Worm (Caenorhabditis elegans) whole organism, young adult: ENCODE results near the gene R07E5.6.

ENCODE experiments used
- B0261.1 ChIP-seq: sonication (generic microtip); optimal IDR thresholded peaks from 2 replicates; lab custom pipeline; 2016; ENCODE audit warnings: mild to moderate bottlenecking, missing genetic modification characterization, moderate library complexity, missing compliant biosample characterization
- C06A6.2 ChIP-seq: fragments of 200-800 bp; sonication (Bioruptor generic); conservative IDR thresholded peaks from 2 replicates; pipeline ENCODE4 v1.3.6; 2022; ENCODE audit warnings: missing genetic modification characterization, missing compliant biosample characterization
- F10E7.11 ChIP-seq: sonication (generic microtip); optimal IDR thresholded peaks from 2 replicates; lab custom pipeline; 2017; ENCODE audit warnings: mild to moderate bottlenecking, missing genetic modification characterization, moderate library complexity, missing compliant biosample characterization
- F22D6.2 ChIP-seq: sonication (generic microtip); optimal IDR thresholded peaks from 2 replicates; lab custom pipeline; 2016; ENCODE audit warnings: mild to moderate bottlenecking, missing genetic modification characterization, missing compliant biosample characterization
- F23B12.7 ChIP-seq: sonication (generic microtip); optimal IDR thresholded peaks from 2 replicates; lab custom pipeline; 2017; ENCODE audit warnings: missing genetic modification characterization, mild to moderate bottlenecking, missing compliant biosample characterization, antibody characterized with exemption, moderate library complexity; ENCODE audit not compliant: insufficient read depth
- F55B11.4 ChIP-seq: sonication (generic microtip); optimal IDR thresholded peaks from 2 replicates; lab custom pipeline; 2016; ENCODE audit warnings: missing compliant biosample characterization, missing genetic modification characterization, borderline replicate concordance; ENCODE audit not compliant: insufficient read depth
- K12H6.12 ChIP-seq: fragments of 200-800 bp; sonication (Bioruptor generic); optimal IDR thresholded peaks from 2 replicates; lab custom pipeline; 2018; ENCODE audit warnings: mild to moderate bottlenecking, missing genetic modification characterization, missing compliant biosample characterization
- T07F8.4 ChIP-seq: sonication (generic microtip); optimal IDR thresholded peaks from 2 replicates; lab custom pipeline; 2016; ENCODE audit warnings: mild to moderate bottlenecking, missing genetic modification characterization, moderate library complexity, missing compliant biosample characterization
- Y53F4B.3 ChIP-seq: fragments of 200-800 bp; sonication (Bioruptor generic); IDR thresholded peaks from 2 replicates; pipeline ENCODE4 v1.3.6; 2022; ENCODE audit warnings: missing genetic modification reagents, missing genetic modification characterization, missing compliant biosample characterization
- Y53G8AR.9 ChIP-seq: fragments of 200-800 bp; sonication (Bioruptor generic); conservative IDR thresholded peaks from 2 replicates; pipeline ENCODE4 v1.3.6; 2022; ENCODE audit warnings: missing genetic modification reagents, missing genetic modification characterization, missing compliant biosample characterization
- Y56A3A.18 ChIP-seq: fragments of 200-800 bp; sonication (Bioruptor generic); IDR thresholded peaks from 2 replicates; pipeline ENCODE4 v1.3.6; 2022; ENCODE audit warnings: missing genetic modification reagents, missing genetic modification characterization, missing compliant biosample characterization
- Y67H2A.10 ChIP-seq: fragments of 200-800 bp; sonication (Bioruptor generic); conservative IDR thresholded peaks from 2 replicates; pipeline ENCODE4 v1.3.6; 2022; ENCODE audit warnings: missing genetic modification reagents, missing genetic modification characterization, missing compliant biosample characterization
- ZK185.1 ChIP-seq: sonication (generic microtip); optimal IDR thresholded peaks from 2 replicates; lab custom pipeline; 2016; ENCODE audit warnings: mild to moderate bottlenecking, missing genetic modification characterization, missing compliant biosample characterization; ENCODE audit not compliant: poor library complexity, severe bottlenecking
- akir-1 ChIP-seq: fragments of 200-800 bp; sonication (Bioruptor generic); optimal IDR thresholded peaks from 2 replicates; lab custom pipeline; 2018; ENCODE audit warnings: mild to moderate bottlenecking, missing genetic modification characterization, moderate library complexity, missing compliant biosample characterization
- atf-7 ChIP-seq: sonication (generic microtip); optimal IDR thresholded peaks from 2 replicates; lab custom pipeline; 2017; ENCODE audit warnings: mild to moderate bottlenecking, missing genetic modification characterization, missing compliant biosample characterization
- attf-3 ChIP-seq: fragments of 200-800 bp; sonication (Bioruptor generic); conservative IDR thresholded peaks from 2 replicates; pipeline ENCODE4 v1.3.6; 2022; ENCODE audit warnings: missing genetic modification reagents, missing genetic modification characterization, missing compliant biosample characterization
- attf-5 ChIP-seq: fragments of 200-800 bp; sonication (Bioruptor generic); optimal IDR thresholded peaks from 2 replicates; lab custom pipeline; 2018; ENCODE audit warnings: mild to moderate bottlenecking, missing genetic modification characterization, missing compliant biosample characterization
- ccch-3 ChIP-seq: fragments of 200-800 bp; sonication (Bioruptor generic); optimal IDR thresholded peaks from 2 replicates; lab custom pipeline; 2018; ENCODE audit warnings: mild to moderate bottlenecking, missing genetic modification characterization, missing compliant biosample characterization
- ceh-58 ChIP-seq: fragments of 200-800 bp; sonication (Bioruptor generic); IDR thresholded peaks from 2 replicates; pipeline ENCODE4 v1.3.6; 2022; ENCODE audit warnings: missing genetic modification characterization, missing compliant biosample characterization
- chd-7 ChIP-seq: sonication (generic microtip); optimal IDR thresholded peaks from 2 replicates; lab custom pipeline; 2016; ENCODE audit warnings: mild to moderate bottlenecking, missing genetic modification characterization, moderate library complexity, missing compliant biosample characterization
- die-1 ChIP-seq: sonication (generic microtip); optimal IDR thresholded peaks from 2 replicates; lab custom pipeline; 2016; ENCODE audit warnings: missing genotype, mild to moderate bottlenecking, missing genetic modification characterization, missing compliant biosample characterization
- dox-1 ChIP-seq: fragments of 200-800 bp; sonication (Bioruptor generic); IDR thresholded peaks from 2 replicates; pipeline ENCODE4 v1.3.6; 2022; ENCODE audit warnings: missing genetic modification reagents, missing genetic modification characterization, missing compliant biosample characterization
- dpff-1 ChIP-seq: sonication (generic microtip); optimal IDR thresholded peaks from 2 replicates; lab custom pipeline; 2017; ENCODE audit warnings: mild to moderate bottlenecking, missing genetic modification characterization, missing compliant biosample characterization
- dpl-1 ChIP-seq: fragments of 150-350 bp; optimal IDR thresholded peaks from 2 replicates; lab custom pipeline; 2014; ENCODE audit warnings: missing biosample characterization, missing genetic modification reagents, missing genetic modification characterization
- egl-44 ChIP-seq: fragments of 200-800 bp; sonication (Bioruptor generic); IDR thresholded peaks from 2 replicates; pipeline ENCODE4 v1.3.6; 2022; ENCODE audit warnings: missing genetic modification reagents, missing genetic modification characterization, missing compliant biosample characterization
- him-1 ChIP-seq: sonication (generic microtip); optimal IDR thresholded peaks from 2 replicates; lab custom pipeline; 2016; ENCODE audit warnings: missing genotype, missing genetic modification reagents, missing genetic modification characterization, missing compliant biosample characterization
- lag-1 ChIP-seq: fragments of 200-800 bp; sonication (Bioruptor generic); IDR thresholded peaks from 2 replicates; pipeline ENCODE4 v1.3.6; 2022; ENCODE audit warnings: missing genetic modification reagents, missing genetic modification characterization, missing compliant biosample characterization
- lin-26 ChIP-seq: fragments of 200-800 bp; sonication (Bioruptor generic); IDR thresholded peaks from 2 replicates; pipeline ENCODE4 v1.3.6; 2022; ENCODE audit warnings: missing genetic modification reagents, missing genetic modification characterization, missing compliant biosample characterization
- lin-35 ChIP-seq, 3 experiments: fragments of 150-350 bp in 2 of 3; sonication (generic microtip) in 1 of 3; optimal IDR thresholded peaks; 2 replicates each; lab custom pipeline; 2014 to 2018; ENCODE audit warnings: missing biosample characterization in 3 of 3, missing genetic modification characterization in 3 of 3, missing genetic modification reagents in 3 of 3
- madf-10 ChIP-seq: sonication (generic microtip); optimal IDR thresholded peaks from 2 replicates; lab custom pipeline; 2016; ENCODE audit warnings: mild to moderate bottlenecking, missing genetic modification characterization, missing compliant biosample characterization
- madf-6 ChIP-seq: fragments of 200-800 bp; sonication (Bioruptor generic); IDR thresholded peaks from 2 replicates; pipeline ENCODE4 v1.3.6; 2022; ENCODE audit warnings: missing genetic modification reagents, missing genetic modification characterization, missing compliant biosample characterization
- madf-8 ChIP-seq: fragments of 200-800 bp; sonication (Bioruptor generic); conservative IDR thresholded peaks from 2 replicates; pipeline ENCODE4 v1.3.6; 2022; ENCODE audit warnings: missing genetic modification reagents, missing genetic modification characterization, missing compliant biosample characterization
- mcd-1 ChIP-seq: fragments of 200-800 bp; sonication (Bioruptor generic); IDR thresholded peaks from 2 replicates; pipeline ENCODE4 v1.3.6; 2022; ENCODE audit warnings: missing genetic modification reagents, missing genetic modification characterization, missing compliant biosample characterization
- mes-4 ChIP-seq: sonication (generic microtip); optimal IDR thresholded peaks from 2 replicates; lab custom pipeline; 2016; ENCODE audit warnings: missing genotype, missing genetic modification characterization, missing compliant biosample characterization
- nhr-120 ChIP-seq: fragments of 200-800 bp; sonication (Bioruptor generic); IDR thresholded peaks from 2 replicates; pipeline ENCODE4 v1.3.6; 2022; ENCODE audit warnings: missing genetic modification characterization, missing compliant biosample characterization
- nhr-179 ChIP-seq: sonication (generic microtip); optimal IDR thresholded peaks from 2 replicates; lab custom pipeline; 2016; ENCODE audit warnings: mild to moderate bottlenecking, missing genetic modification characterization, missing compliant biosample characterization
- pbrm-1 ChIP-seq: fragments of 200-800 bp; sonication (Bioruptor generic); IDR thresholded peaks from 2 replicates; pipeline ENCODE4 v1.3.6; 2022; ENCODE audit warnings: missing genetic modification reagents, missing genetic modification characterization, missing compliant biosample characterization
- rcor-1 ChIP-seq: fragments of 200-800 bp; sonication (Bioruptor generic); IDR thresholded peaks from 2 replicates; pipeline ENCODE4 v1.3.6; 2022; ENCODE audit warnings: missing genetic modification reagents, missing genetic modification characterization, missing compliant biosample characterization
- rpc-1 ChIP-seq, 2 experiments: fragments of 150-350 bp in 1 of 2; sonication (generic microtip) in 1 of 2; optimal IDR thresholded peaks; 2 replicates each; lab custom pipeline; 2014 to 2018; ENCODE audit warnings: missing biosample characterization in 1 of 2, missing genetic modification characterization in 1 of 2, missing genetic modification reagents in 1 of 2, missing genotype in 1 of 2
- sea-2 ChIP-seq: fragments of 200-800 bp; sonication (Bioruptor generic); IDR thresholded peaks from 2 replicates; pipeline ENCODE4 v1.3.6; 2022; ENCODE audit warnings: missing genetic modification characterization, missing compliant biosample characterization
- snpc-1.1 ChIP-seq: sonication (generic microtip); optimal IDR thresholded peaks from 2 replicates; lab custom pipeline; 2017; ENCODE audit warnings: missing genetic modification characterization, mild to moderate bottlenecking, missing compliant biosample characterization, antibody characterized with exemption, moderate library complexity, missing genotype, missing genetic modification reagents; ENCODE audit not compliant: insufficient read depth
- snpc-1.3 ChIP-seq: sonication (generic microtip); optimal IDR thresholded peaks from 2 replicates; lab custom pipeline; 2017; ENCODE audit warnings: missing genetic modification characterization, mild to moderate bottlenecking, missing compliant biosample characterization, antibody characterized with exemption, moderate library complexity, missing genotype, missing genetic modification reagents; ENCODE audit not compliant: insufficient read depth
- sptf-2 ChIP-seq: fragments of 200-800 bp; sonication (Bioruptor generic); optimal IDR thresholded peaks from 2 replicates; lab custom pipeline; 2018; ENCODE audit warnings: mild to moderate bottlenecking, missing genetic modification characterization, missing compliant biosample characterization
- tlf-1 ChIP-seq: fragments of 200-800 bp; sonication (Bioruptor generic); optimal IDR thresholded peaks from 2 replicates; lab custom pipeline; 2018; ENCODE audit warnings: mild to moderate bottlenecking, missing genetic modification characterization, missing compliant biosample characterization
- unc-130 ChIP-seq: sonication (generic microtip); optimal IDR thresholded peaks from 2 replicates; lab custom pipeline; 2016; ENCODE audit warnings: missing genetic modification reagents, missing genetic modification characterization, missing compliant biosample characterization
- zim-3 ChIP-seq: sonication (generic microtip); optimal IDR thresholded peaks from 2 replicates; lab custom pipeline; 2017; ENCODE audit warnings: mild to moderate bottlenecking, missing genetic modification characterization, moderate library complexity, missing compliant biosample characterization
- ztf-3 ChIP-seq: fragments of 200-800 bp; sonication (Bioruptor generic); optimal IDR thresholded peaks from 2 replicates; lab custom pipeline; 2018; ENCODE audit warnings: mild to moderate bottlenecking, missing genetic modification characterization, missing compliant biosample characterization
- ztf-6 ChIP-seq: fragments of 200-800 bp; sonication (Bioruptor generic); IDR thresholded peaks from 2 replicates; pipeline ENCODE4 v1.3.6; 2022; ENCODE audit warnings: missing genetic modification reagents, missing genetic modification characterization, missing compliant biosample characterization

R07E5.6 gene

ce11 chrIII:4434294-4434781, 35.8 kb downstream of the R07E5.6 start, which contains the start of gene C28A5.1 (continued):
- peak; percentile 48 for TF ChIP-seq snpc-1.1 (tag; lab: Kevin White, UChicago)
- TF ChIP-seq him-1 = peak; percentile 86
- no peak for TF ChIP-seq atf-7 (tag; lab: Kevin White, UChicago)
- TF ChIP-seq nhr-120 (GFP tag; lab: Robert Waterston, UW) = no peak
- no peak for TF ChIP-seq madf-10
- TF ChIP-seq madf-8 (GFP tag; lab: Robert Waterston, UW) = peak; percentile 96
- TF ChIP-seq T07F8.4 (tag; lab: Kevin White, UChicago) = no peak
- TF ChIP-seq mes-4 = no peak
- no peak for TF ChIP-seq K12H6.12 (tag; lab: Kevin White, UChicago)
- TF ChIP-seq tlf-1 = peak; percentile 30
- TF ChIP-seq rcor-1 (GFP tag; lab: Robert Waterston, UW) = peak; percentile 7; the same call in 1 of the 2 replicates
- TF ChIP-seq Y67H2A.10 (GFP tag; lab: Robert Waterston, UW) = no peak
- TF ChIP-seq dpff-1 (tag; lab: Kevin White, UChicago) = no peak
- TF ChIP-seq Y56A3A.18 = 0 out of 2 replicates have a peak, but pooled peaks have one; percentile 25
- peak in 1 of 3 experiments; percentile 41 for TF ChIP-seq lin-35 (GFP tag; optimal IDR thresholded peaks at IDR 0.05; lab: Kevin White, UChicago)
- peak; percentile 65 for TF ChIP-seq F23B12.7
- TF ChIP-seq dpl-1 (GFP tag; lab: Kevin White, UChicago) = peak; percentile 44
- no peak for TF ChIP-seq pbrm-1 (GFP tag; lab: Robert Waterston, UW)
- TF ChIP-seq B0261.1 (tag; lab: Kevin White, UChicago) = no peak
- TF ChIP-seq sea-2 = no peak
- TF ChIP-seq rpc-1 (optimal IDR thresholded peaks at IDR 0.05; lab: Kevin White, UChicago) = no peak
- TF ChIP-seq rpc-1 (tag; optimal IDR thresholded peaks at IDR 0.05; lab: Kevin White, UChicago) = peak; percentile 13
- no peak for TF ChIP-seq lag-1 (GFP tag; lab: Robert Waterston, UW)
- no peak for TF ChIP-seq zim-3 (tag; lab: Kevin White, UChicago)
- TF ChIP-seq F10E7.11 (tag; lab: Kevin White, UChicago) = no peak
- peak; percentile 79 for TF ChIP-seq dox-1
- TF ChIP-seq unc-130 (GFP tag; lab: Kevin White, UChicago) = peak; percentile 79
- peak; percentile 97 for TF ChIP-seq madf-6 (GFP tag; lab: Robert Waterston, UW)
- peak; percentile 81 for TF ChIP-seq snpc-1.3 (tag; lab: Kevin White, UChicago)
- no peak for TF ChIP-seq egl-44 (GFP tag; lab: Robert Waterston, UW)
- TF ChIP-seq F22D6.2 (tag; lab: Kevin White, UChicago) = no peak
- no peak for TF ChIP-seq chd-7 (tag; lab: Kevin White, UChicago)
- TF ChIP-seq ztf-6 (GFP tag; lab: Robert Waterston, UW) = no peak
- no peak for TF ChIP-seq lin-26 (GFP tag; lab: Robert Waterston, UW)
- no peak for TF ChIP-seq akir-1 (GFP tag; lab: Kevin White, UChicago)
- TF ChIP-seq ccch-3 (GFP tag; lab: Kevin White, UChicago) = no peak
- no peak for TF ChIP-seq ztf-3 (GFP tag; lab: Kevin White, UChicago)
- no peak for TF ChIP-seq die-1
- no peak for TF ChIP-seq Y53G8AR.9
- TF ChIP-seq F55B11.4 (tag; lab: Kevin White, UChicago) = no peak
- no peak for TF ChIP-seq nhr-179 (tag; lab: Kevin White, UChicago)
- TF ChIP-seq ceh-58 (GFP tag; lab: Robert Waterston, UW) = no peak
- TF ChIP-seq ZK185.1 (tag; lab: Kevin White, UChicago) = no peak
- TF ChIP-seq attf-5 = no peak
- TF ChIP-seq C06A6.2 (GFP tag; lab: Robert Waterston, UW) = no peak
- TF ChIP-seq Y53F4B.3 (GFP tag; lab: Robert Waterston, UW) = no peak
- TF ChIP-seq sptf-2 (GFP tag; lab: Kevin White, UChicago) = no peak
- TF ChIP-seq attf-3 (GFP tag; lab: Robert Waterston, UW) = no peak
- no peak for TF ChIP-seq mcd-1 (GFP tag; lab: Robert Waterston, UW)
